Worm (Caenorhabditis elegans) whole organism, L4 larva: ENCODE data around the gene klp-3.

Experiments used
- F10B5.3 ChIP-seq: sonication (generic microtip); optimal IDR thresholded peaks from 2 replicates; lab custom pipeline; 2016; ENCODE audit warnings: mild to moderate bottlenecking, missing genetic modification characterization, missing compliant biosample characterization
- nhr-25 ChIP-seq: sonication (generic microtip); optimal IDR thresholded peaks from 2 replicates; lab custom pipeline; 2017; ENCODE audit warnings: missing genetic modification characterization, mild to moderate bottlenecking, missing compliant biosample characterization, antibody characterized with exemption, moderate library complexity, borderline replicate concordance; ENCODE audit not compliant: insufficient read depth
- nhr-6 ChIP-seq: fragments of 150-350 bp; optimal IDR thresholded peaks from 2 replicates; lab custom pipeline; 2014; ENCODE audit warnings: missing biosample characterization, missing genetic modification characterization

DNA sequence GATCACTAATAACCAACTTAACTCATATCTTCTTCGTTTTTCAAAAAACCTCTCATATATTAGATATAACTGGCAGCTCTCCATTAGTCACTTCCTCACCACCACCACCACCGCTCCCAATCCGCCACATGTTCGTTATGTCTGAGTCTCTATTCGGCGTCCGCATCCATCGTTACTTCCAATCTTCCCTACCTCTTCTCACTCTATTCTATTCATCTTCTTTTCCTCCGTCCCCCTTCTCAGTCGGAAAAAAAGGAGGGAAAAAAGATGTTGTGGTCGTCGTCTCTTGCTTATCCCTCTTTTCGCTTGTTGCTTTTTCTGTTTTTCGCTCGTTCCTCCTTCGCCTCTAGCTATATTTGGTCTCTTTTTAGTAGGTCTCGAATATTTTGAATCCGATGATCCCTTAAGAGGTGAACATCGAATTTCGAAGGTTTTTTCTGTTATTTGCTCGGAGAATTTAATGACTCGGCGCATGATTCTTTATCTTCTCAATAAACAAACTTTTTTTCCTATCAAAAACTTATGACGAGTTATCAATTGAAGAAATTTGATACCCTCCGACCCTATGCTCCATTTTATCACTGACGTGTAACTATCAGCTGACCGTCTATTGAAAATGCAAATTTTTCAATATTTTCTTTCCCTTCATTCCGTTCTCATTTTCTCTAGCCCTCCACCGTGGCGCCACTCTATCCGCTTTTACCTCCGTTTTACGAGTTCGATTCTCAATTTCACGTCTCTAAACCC lies 49.9 kb downstream of the klp-3 start:
- TF ChIP-seq F10B5.3 (tag; lab: Kevin White, UChicago) = no peak
- no peak for TF ChIP-seq nhr-25
- TF ChIP-seq nhr-6 (tag; lab: Kevin White, UChicago) = no peak
